Worm (Caenorhabditis elegans): ENCODE data around the gene Y71H2AM.29.
A peak's percentile ranks its signal among the peaks of the same experiment; 100 is the strongest.

DNA sequence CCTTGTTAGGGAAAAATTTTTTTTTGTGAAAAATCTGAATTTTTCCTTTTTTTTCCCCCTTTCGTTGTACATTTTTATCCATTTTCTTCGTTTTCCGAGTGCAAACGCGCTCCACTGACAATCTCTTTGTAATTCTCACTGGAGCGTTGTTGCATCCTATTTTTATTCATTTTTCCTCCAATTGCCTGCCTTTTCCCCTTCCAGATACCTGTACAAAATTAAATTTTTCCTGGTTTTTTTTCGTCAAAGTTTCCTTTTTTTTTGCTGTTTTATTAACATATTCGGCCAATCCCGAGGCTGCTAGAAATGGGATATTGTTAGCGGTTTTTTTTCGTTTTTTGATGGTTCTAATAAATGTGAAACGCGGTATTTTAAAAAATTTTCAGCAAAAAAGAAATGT is 21.2 kb upstream of the Y71H2AM.29 start:
- 0 out of 2 replicates have a peak, but pooled peaks have one; percentile 31 for TF ChIP-seq nhr-42 (GFP tag; IDR thresholded peaks at IDR 0.05)
- no peak for TF ChIP-seq attf-4 (tag; optimal IDR thresholded peaks at IDR 0.05)
- TF ChIP-seq ZK546.5 (tag; optimal IDR thresholded peaks at IDR 0.05): no peak
- no peak for TF ChIP-seq R02D3.7 (tag; optimal IDR thresholded peaks at IDR 0.05)

Measured in whole organism, L4 larva.